ENCODE assay signal across 3 fruit fly cellular contexts in genomic region chr2L:3483672-3484071, dm6.
TF ChIP-seq lines count a peak whose summit lies in the region.

No protein-coding gene starts in this region.

- no peak for TF ChIP-seq CTCF in whole organism, embryonic (GFP tag; optimal IDR thresholded peaks at IDR 0.05; lab: Kevin White, UChicago)

TF ChIP-seq in whole organism, embryonic, 481 proteins besides CTCF, POLR2A, EP300 and RAD21:
- TF ChIP-seq CG30431 (GFP tag; optimal IDR thresholded peaks at IDR 0.05; lab: Kevin White, UChicago) = no peak
- no peak for TF ChIP-seq klu (GFP tag; IDR thresholded peaks at IDR 0.05; lab: Robert Waterston, UW)
- TF ChIP-seq emc (GFP tag; optimal IDR thresholded peaks at IDR 0.05; lab: Kevin White, UChicago) = no peak
- TF ChIP-seq CG2199 (GFP tag; IDR thresholded peaks at IDR 0.05; lab: Robert Waterston, UW) = no peak
- no peak for TF ChIP-seq Oaz (GFP tag; IDR thresholded peaks at IDR 0.05; lab: Robert Waterston, UW)
- no peak for TF ChIP-seq sisA (GFP tag; IDR thresholded peaks at IDR 0.05; lab: Robert Waterston, UW)
- no peak for TF ChIP-seq onecut (GFP tag; IDR thresholded peaks at IDR 0.05; lab: Robert Waterston, UW)
- peak; percentile 22; the same call in 1 of the 3 replicates for TF ChIP-seq knrl (GFP tag; IDR thresholded peaks at IDR 0.05; lab: Robert Waterston, UW; ENCODE audit: partially characterized antibody)
- TF ChIP-seq CG42726 (GFP tag; IDR thresholded peaks at IDR 0.05; lab: Robert Waterston, UW; ENCODE audit: partially characterized antibody) = no peak
- peak; percentile 46 for TF ChIP-seq Drgx (GFP tag; IDR thresholded peaks at IDR 0.05; lab: Robert Waterston, UW)
- TF ChIP-seq CG13624 (GFP tag; optimal IDR thresholded peaks at IDR 0.05; lab: Kevin White, UChicago) = no peak
- no peak for TF ChIP-seq H2.0 (GFP tag; IDR thresholded peaks at IDR 0.05; lab: Robert Waterston, UW)
- TF ChIP-seq CG11247 (GFP tag; IDR thresholded peaks at IDR 0.05; lab: Robert Waterston, UW) = no peak
- TF ChIP-seq org-1 (GFP tag; optimal IDR thresholded peaks at IDR 0.05; lab: Kevin White, UChicago) = no peak
- no peak for TF ChIP-seq cwo (GFP tag; optimal IDR thresholded peaks at IDR 0.05; lab: Kevin White, UChicago)
- no peak for TF ChIP-seq CG30020 (tag; optimal IDR thresholded peaks at IDR 0.05; lab: Kevin White, UChicago)
- peak; percentile 30 for TF ChIP-seq Ets65A (GFP tag; lab: Kevin White, UChicago)
- no peak for TF ChIP-seq CG17912 (GFP tag; optimal IDR thresholded peaks at IDR 0.05; lab: Kevin White, UChicago)
- TF ChIP-seq cas (GFP tag; IDR thresholded peaks at IDR 0.05; lab: Robert Waterston, UW) = no peak

TF ChIP-seq in whole organism, prepupa, 60 proteins besides CTCF, POLR2A, EP300 and RAD21:
- peak; percentile 57; the same call in 1 of the 2 replicates for TF ChIP-seq CG15336 (GFP tag; IDR thresholded peaks at IDR 0.05; lab: Robert Waterston, UW)
- peak; percentile 3 for TF ChIP-seq CG6276 (GFP tag; optimal IDR thresholded peaks at IDR 0.05; lab: Kevin White, UChicago)
- 0 out of 3 replicates have a peak, but pooled peaks have one; percentile 30 for TF ChIP-seq CG8119 (GFP tag; IDR thresholded peaks at IDR 0.05; lab: Robert Waterston, UW)
- no peak for TF ChIP-seq CG11762 (GFP tag; optimal IDR thresholded peaks at IDR 0.05; lab: Kevin White, UChicago; ENCODE audit: insufficient read depth)
- TF ChIP-seq CG32006 (GFP tag; optimal IDR thresholded peaks at IDR 0.05; lab: Kevin White, UChicago) = peak; percentile 28
- peak; percentile 57; the same call in 1 of the 3 replicates for TF ChIP-seq eg (GFP tag; IDR thresholded peaks at IDR 0.05; lab: Robert Waterston, UW)
- TF ChIP-seq CG6163 (GFP tag; IDR thresholded peaks at IDR 0.05; lab: Robert Waterston, UW) = no peak
- TF ChIP-seq svp (GFP tag; lab: Kevin White, UChicago) = no peak

TF ChIP-seq in whole organism, pupa, 21 proteins besides CTCF, POLR2A, EP300 and RAD21:
- TF ChIP-seq CG32121 (GFP tag; IDR thresholded peaks at IDR 0.05; lab: Robert Waterston, UW) = peak; percentile 44; the same call in 1 of the 2 replicates
- TF ChIP-seq CG15710 (tag; optimal IDR thresholded peaks at IDR 0.05; lab: Kevin White, UChicago) = no peak
- no peak for TF ChIP-seq Pif1B (GFP tag; optimal IDR thresholded peaks at IDR 0.05; lab: Kevin White, UChicago)
- peak; percentile 35; the same call in 1 of the 2 replicates for TF ChIP-seq Ets98B (GFP tag; IDR thresholded peaks at IDR 0.05; lab: Robert Waterston, UW)
- 0 out of 2 replicates have a peak, but pooled peaks have one; percentile 18 for TF ChIP-seq CG10348 (GFP tag; IDR thresholded peaks at IDR 0.05; lab: Robert Waterston, UW)
- TF ChIP-seq D1 (tag; optimal IDR thresholded peaks at IDR 0.05; lab: Kevin White, UChicago) = no peak
- TF ChIP-seq CG4496 (GFP tag; IDR thresholded peaks at IDR 0.05; lab: Robert Waterston, UW) = no peak
- no peak for TF ChIP-seq Snoo (tag; optimal IDR thresholded peaks at IDR 0.05; lab: Kevin White, UChicago)
- no peak for TF ChIP-seq CG14655 (GFP tag; optimal IDR thresholded peaks at IDR 0.05; lab: Kevin White, UChicago)
- no peak for TF ChIP-seq CG8159 (tag; optimal IDR thresholded peaks at IDR 0.05; lab: Kevin White, UChicago)
- no peak for TF ChIP-seq CG8301 (tag; optimal IDR thresholded peaks at IDR 0.05; lab: Kevin White, UChicago)
